Worm (Caenorhabditis elegans) whole organism, L2 larva: ENCODE data around the gene C45B11.2.

ENCODE experiments used
- alr-1 ChIP-seq: fragments of 150-350 bp; optimal IDR thresholded peaks from 2 replicates; lab custom pipeline; 2014; ENCODE audit warnings: missing biosample characterization, missing genetic modification characterization
- blmp-1 ChIP-seq: sonication (generic microtip); optimal IDR thresholded peaks from 2 replicates; lab custom pipeline; 2017; ENCODE audit warnings: missing genetic modification characterization, mild to moderate bottlenecking, missing compliant biosample characterization, antibody characterized with exemption, moderate library complexity; ENCODE audit not compliant: insufficient read depth
- nhr-11 ChIP-seq: fragments of 150-350 bp; optimal IDR thresholded peaks from 2 replicates; lab custom pipeline; 2014; ENCODE audit warnings: missing biosample characterization, missing genetic modification characterization
- sem-4 ChIP-seq: fragments of 150-350 bp; optimal IDR thresholded peaks from 2 replicates; lab custom pipeline; 2014; ENCODE audit warnings: missing biosample characterization, missing genetic modification reagents, missing genetic modification characterization

DNA sequence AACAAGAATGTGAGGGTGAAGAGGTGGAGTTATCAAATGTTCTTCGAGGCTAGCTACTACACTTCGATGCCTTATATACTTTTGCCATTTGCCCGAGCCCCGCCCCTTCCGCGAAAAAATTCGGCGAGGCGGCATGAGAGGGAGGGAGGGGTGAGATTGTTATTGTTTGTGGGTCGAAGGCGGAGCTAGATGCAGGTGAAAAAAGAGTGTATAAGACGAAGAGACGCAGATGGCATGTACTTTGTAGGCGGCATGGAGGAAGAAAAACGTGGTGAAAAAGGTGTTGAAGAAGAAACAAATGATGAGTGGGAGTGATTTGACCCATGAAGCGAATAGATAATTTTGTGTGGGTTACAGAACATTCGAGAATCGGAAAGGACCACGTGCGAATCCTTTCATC is 30.1 kb upstream of the C45B11.2 start, which contains the start of gene C13G3.1:
- TF ChIP-seq blmp-1: no peak
- no peak for TF ChIP-seq sem-4 (tag; lab: Kevin White, UChicago)
- no peak for TF ChIP-seq alr-1 (tag; lab: Kevin White, UChicago)
- no peak for TF ChIP-seq nhr-11
